Worm (Caenorhabditis elegans): ENCODE data around the gene ima-1.

ce11 chrV:11198094-11198493 lies 41.4 kb upstream of the ima-1 start:
- TF ChIP-seq ces-1 (GFP tag; optimal IDR thresholded peaks at IDR 0.05) (no peak), elt-1 (tag; optimal IDR thresholded peaks at IDR 0.05; ENCODE audit: borderline replicate concordance, insufficient read depth) (no peak), nhr-12 (tag; optimal IDR thresholded peaks at IDR 0.05) (no peak), snpc-4 (tag; optimal IDR thresholded peaks at IDR 0.05) (no peak), elt-3 (tag; optimal IDR thresholded peaks at IDR 0.05) (no peak), sptf-1 (tag; optimal IDR thresholded peaks at IDR 0.05) (no peak), unc-62 (GFP tag; optimal IDR thresholded peaks at IDR 0.05) (no peak), nhr-28 (tag; optimal IDR thresholded peaks at IDR 0.05) (no peak), nhr-237 (tag; optimal IDR thresholded peaks at IDR 0.05) (no peak), mep-1 (tag; optimal IDR thresholded peaks at IDR 0.05) (no peak), lin-32 (GFP tag; optimal IDR thresholded peaks at IDR 0.05) (no peak)
